Fruit fly (Drosophila melanogaster): Measurements from ENCODE around the gene Ziz.

Gene Ziz

DNA sequence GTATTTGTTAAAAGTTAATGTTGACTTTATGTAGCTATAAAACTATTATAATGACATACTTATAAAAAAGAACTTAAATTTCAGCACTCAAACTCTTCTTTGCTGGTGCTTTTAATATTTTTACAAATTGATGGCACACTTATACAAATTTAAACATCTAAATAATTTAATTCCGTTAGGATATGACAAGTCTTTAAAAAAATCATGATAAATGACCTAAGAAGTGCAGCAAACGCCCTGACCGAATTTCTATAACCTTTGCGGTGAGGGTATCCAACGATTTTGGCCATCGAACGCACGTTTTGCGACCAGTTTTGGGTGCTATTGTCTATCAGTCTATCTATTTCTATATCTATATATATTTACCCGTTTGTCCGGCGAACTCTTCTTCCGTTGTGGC is 53.2 kb downstream of the Ziz start (continued):
- TF ChIP-seq usp (GFP tag; optimal IDR thresholded peaks at IDR 0.05) = no peak
- no peak for TF ChIP-seq Kr (GFP tag; optimal IDR thresholded peaks at IDR 0.05)
- TF ChIP-seq grau (tag; optimal IDR thresholded peaks at IDR 0.05) = peak; percentile 47
- TF ChIP-seq CG15011 (GFP tag; optimal IDR thresholded peaks at IDR 0.05) = no peak
- TF ChIP-seq CG2202 (tag; optimal IDR thresholded peaks at IDR 0.05) = no peak
- peak; percentile 56 for TF ChIP-seq Ada2b (GFP tag; IDR thresholded peaks at IDR 0.05)
- no peak for TF ChIP-seq CG1602 (GFP tag; optimal IDR thresholded peaks at IDR 0.05)
- no peak for TF ChIP-seq Abd-B (GFP tag; optimal IDR thresholded peaks at IDR 0.05)
- peak; percentile 27 for TF ChIP-seq odd (GFP tag; optimal IDR thresholded peaks at IDR 0.05)
- peak; percentile 65 for TF ChIP-seq sens (GFP tag)
- peak; percentile 47 for TF ChIP-seq CG30403 (GFP tag; optimal IDR thresholded peaks at IDR 0.05)
- TF ChIP-seq PHDP (tag; optimal IDR thresholded peaks at IDR 0.05) = peak; percentile 28
- peak; percentile 24 for TF ChIP-seq HLH54F (GFP tag; optimal IDR thresholded peaks at IDR 0.05)
- peak; percentile 60; the same call in 1 of the 2 replicates for TF ChIP-seq lmd (GFP tag; IDR thresholded peaks at IDR 0.05)
- TF ChIP-seq CG7556 (GFP tag; optimal IDR thresholded peaks at IDR 0.05) = peak; percentile 39
- TF ChIP-seq CG11093 (GFP tag; IDR thresholded peaks at IDR 0.05) = no peak
- no peak for TF ChIP-seq mirr (GFP tag; optimal IDR thresholded peaks at IDR 0.05)
- no peak for TF ChIP-seq emc (GFP tag; optimal IDR thresholded peaks at IDR 0.05)
- peak; percentile 15 for TF ChIP-seq CG13624 (GFP tag; optimal IDR thresholded peaks at IDR 0.05)
- TF ChIP-seq sob (GFP tag; IDR thresholded peaks at IDR 0.05) = no peak; the same call in 1 of the 2 replicates
- no peak for TF ChIP-seq HmgZ (tag; optimal IDR thresholded peaks at IDR 0.05)
- TF ChIP-seq CG12391 (tag; optimal IDR thresholded peaks at IDR 0.05) = peak; percentile 38
- no peak for TF ChIP-seq ap (GFP tag; IDR thresholded peaks at IDR 0.05)
- TF ChIP-seq vnd (GFP tag; IDR thresholded peaks at IDR 0.05; ENCODE audit: partially characterized antibody) = no peak
- TF ChIP-seq nau (GFP tag; optimal IDR thresholded peaks at IDR 0.05) = no peak
- TF ChIP-seq CG10959 (GFP tag; IDR thresholded peaks at IDR 0.05) = no peak
- TF ChIP-seq Dref (GFP tag; IDR thresholded peaks at IDR 0.05) = no peak
- TF ChIP-seq so (GFP tag; IDR thresholded peaks at IDR 0.05) = no peak
- TF ChIP-seq hbn (GFP tag; IDR thresholded peaks at IDR 0.05; ENCODE audit: partially characterized antibody) = no peak
- no peak for TF ChIP-seq p53 (GFP tag; optimal IDR thresholded peaks at IDR 0.05)
- no peak for TF ChIP-seq ham (GFP tag; IDR thresholded peaks at IDR 0.05)
- peak; percentile 44; the same call in 1 of the 2 replicates for TF ChIP-seq vvl (GFP tag; IDR thresholded peaks at IDR 0.05)
- TF ChIP-seq gro (GFP tag; optimal IDR thresholded peaks at IDR 0.05) = peak; percentile 14
- TF ChIP-seq CG9727 (GFP tag; optimal IDR thresholded peaks at IDR 0.05) = peak; percentile 3
- peak; percentile 29 for TF ChIP-seq CG9817 (tag; optimal IDR thresholded peaks at IDR 0.05)
- TF ChIP-seq CG43689 (GFP tag; IDR thresholded peaks at IDR 0.05) = no peak
- peak; percentile 49 for TF ChIP-seq CG11504 (tag; optimal IDR thresholded peaks at IDR 0.05)
- TF ChIP-seq gfzf (GFP tag; optimal IDR thresholded peaks at IDR 0.05) = no peak
- no peak for TF ChIP-seq ERR (GFP tag; optimal IDR thresholded peaks at IDR 0.05)
- TF ChIP-seq CG15479 (GFP tag; optimal IDR thresholded peaks at IDR 0.05) = no peak
- TF ChIP-seq CG16813 (GFP tag; IDR thresholded peaks at IDR 0.05; ENCODE audit: partially characterized antibody) = no peak
- TF ChIP-seq CHES-1-like (GFP tag; optimal IDR thresholded peaks at IDR 0.05) = no peak
- no peak for TF ChIP-seq mld (GFP tag; IDR thresholded peaks at IDR 0.05; ENCODE audit: partially characterized antibody)
- peak; percentile 17 for TF ChIP-seq D19A (tag; optimal IDR thresholded peaks at IDR 0.05)
- no peak for TF ChIP-seq CG4404 (GFP tag; IDR thresholded peaks at IDR 0.05)
- TF ChIP-seq croc (GFP tag; conservative IDR thresholded peaks at IDR 0.05) = no peak
- TF ChIP-seq CG4328 (GFP tag; optimal IDR thresholded peaks at IDR 0.05) = no peak
- TF ChIP-seq pb (GFP tag; optimal IDR thresholded peaks at IDR 0.05) = no peak
- no peak for TF ChIP-seq Dp (GFP tag; optimal IDR thresholded peaks at IDR 0.05)
- TF ChIP-seq CG4707 (GFP tag; optimal IDR thresholded peaks at IDR 0.05) = no peak
- no peak for TF ChIP-seq Camta (GFP tag; optimal IDR thresholded peaks at IDR 0.05)
- TF ChIP-seq Gsc (GFP tag; IDR thresholded peaks at IDR 0.05) = no peak

Measured in whole organism, embryonic.